Worm (Caenorhabditis elegans): ENCODE results near the gene F46F5.16.

ce11 chrII:769250-769649 is 17.8 kb upstream of the F46F5.16 start:
- TF ChIP-seq mbf-1 (tag; optimal IDR thresholded peaks at IDR 0.05) (no peak), nhr-237 (tag; optimal IDR thresholded peaks at IDR 0.05) (no peak), fos-1 (tag; optimal IDR thresholded peaks at IDR 0.05) (no peak), nhr-23 (tag; optimal IDR thresholded peaks at IDR 0.05) (no peak), nhr-11 (tag; optimal IDR thresholded peaks at IDR 0.05) (no peak), nhr-10 (tag; optimal IDR thresholded peaks at IDR 0.05) (no peak), sem-4 (tag; optimal IDR thresholded peaks at IDR 0.05) (no peak), crh-2 (tag; optimal IDR thresholded peaks at IDR 0.05) (no peak), mdl-1 (tag; optimal IDR thresholded peaks at IDR 0.05) (no peak)
